Fruit fly (Drosophila melanogaster): ENCODE measurements around the gene CG3726.

DNA sequence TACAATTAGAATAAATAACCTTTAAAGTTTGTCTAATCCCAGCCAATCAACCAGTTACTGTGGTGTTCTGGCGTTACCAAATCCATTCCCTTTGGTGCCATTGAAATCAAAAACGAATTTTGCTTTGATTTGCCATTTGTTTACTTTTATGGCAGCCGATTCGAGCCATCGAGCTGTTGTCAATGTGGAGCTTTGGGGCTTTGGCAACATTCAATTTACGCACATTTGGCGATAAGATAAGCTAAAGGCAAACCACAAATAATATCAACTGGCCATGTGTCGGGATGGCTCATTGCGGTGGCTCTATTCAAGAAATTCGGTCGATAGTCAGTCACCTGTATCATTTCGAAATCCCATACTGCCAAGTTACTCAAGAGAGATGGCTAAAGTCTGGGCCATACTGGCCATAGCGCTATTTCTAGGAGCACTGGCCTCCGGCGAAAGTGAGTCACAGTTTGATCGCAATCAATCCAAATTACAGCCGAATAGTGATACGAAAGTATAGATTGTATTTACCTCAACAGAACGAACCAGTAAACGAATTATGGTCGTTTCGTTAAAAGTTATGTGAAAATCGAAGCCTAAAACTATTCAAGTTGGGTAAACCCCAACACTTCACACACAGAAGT is 31.1 kb downstream of the CG3726 start, which contains the start of gene CG6041:
- TF ChIP-seq CG8301 (tag; optimal IDR thresholded peaks at IDR 0.05) = no peak
- no peak for TF ChIP-seq gl (tag; optimal IDR thresholded peaks at IDR 0.05)
- TF ChIP-seq CG14655 (GFP tag; optimal IDR thresholded peaks at IDR 0.05) = no peak
- TF ChIP-seq D1 (tag; optimal IDR thresholded peaks at IDR 0.05) = no peak

All from whole organism, pupa.